Fruit fly (Drosophila melanogaster) ovary, adult (tissue): Measurements from ENCODE around the gene TwdlG.

Experiments
- CG17801 ChIP-seq: fragments of 200-800 bp; optimal IDR thresholded peaks from 2 replicates; lab custom pipeline; 2019; ENCODE audit warnings: missing biosample characterization, mild to moderate bottlenecking, missing genetic modification characterization, moderate library complexity; ENCODE audit not compliant: partially characterized antibody

TwdlG gene

dm6 chr3R:4251241-4251640 is at the start of gene TwdlG:
TwdlG (minus strand) TSS chr3R:4251341.
- no peak for TF ChIP-seq CG17801

- no peak for TF ChIP-seq CG17801
Measured at dm6 chr3R:4294689-4295088, 43.5 kb upstream of the TwdlG start, which contains the start of gene Nepl11. Nepl11 (minus strand) TSS chr3R:4294840.

dm6 chr3R:4292185-4292584 is 41.0 kb upstream of the TwdlG start:
- no peak for TF ChIP-seq CG17801

- no peak for TF ChIP-seq CG17801
Measured at dm6 chr3R:4291289-4291688, 40.1 kb upstream of the TwdlG start.

dm6 chr3R:4284376-4284953 is 33.3 kb upstream of the TwdlG start:
- TF ChIP-seq CG17801, result no peak

- TF ChIP-seq CG17801, result no peak
Measured at dm6 chr3R:4282207-4282606, 31.1 kb upstream of the TwdlG start.

dm6 chr3R:4281119-4281861 is 30.1 kb upstream of the TwdlG start:
- TF ChIP-seq CG17801, result no peak

dm6 chr3R:4280062-4280461 is 28.9 kb upstream of the TwdlG start, which contains the start of gene cpx:
cpx (plus strand) TSS chr3R:4280221.
- no peak for TF ChIP-seq CG17801

- TF ChIP-seq CG17801, result no peak
Measured at dm6 chr3R:4277828-4278227, 26.7 kb upstream of the TwdlG start, which contains the start of gene flip. flip (minus strand) TSS chr3R:4277928.

- TF ChIP-seq CG17801, result no peak
Measured at dm6 chr3R:4268339-4268738, 17.2 kb upstream of the TwdlG start.

dm6 chr3R:4266470-4266869 is 15.3 kb upstream of the TwdlG start, which contains the start of gene CG1092:
CG1092 (plus strand) TSS chr3R:4266770.
- no peak for TF ChIP-seq CG17801

dm6 chr3R:4256672-4257071 is 5.5 kb upstream of the TwdlG start, which contains the start of gene Or82a:
Or82a (plus strand) TSS chr3R:4256972.
- TF ChIP-seq CG17801, result no peak

dm6 chr3R:4254408-4254807 is 3.3 kb upstream of the TwdlG start, which contains the start of gene TwdlV:
TwdlV (plus strand) TSS chr3R:4254708.
- no peak for TF ChIP-seq CG17801

- no peak for TF ChIP-seq CG17801
Measured at dm6 chr3R:4252943-4253342, 1.8 kb upstream of the TwdlG start, which contains the start of gene CG14644. CG14644 (minus strand) TSS chr3R:4253043.

dm6 chr3R:4249947-4250346 is 1.2 kb downstream of the TwdlG start:
- TF ChIP-seq CG17801, result no peak

dm6 chr3R:4246578-4247070 is 4.5 kb downstream of the TwdlG start, which contains the start of gene TwdlF:
TwdlF (plus strand) TSS chr3R:4247020.
- no peak for TF ChIP-seq CG17801

- TF ChIP-seq CG17801, result no peak
Measured at dm6 chr3R:4243096-4243940, 7.8 kb downstream of the TwdlG start, which contains the start of gene CG34305. CG34305 (minus strand) TSS chr3R:4243146.
